Fruit fly (Drosophila melanogaster): ENCODE measurements around the gene Srp14.

- TF ChIP-seq gl (tag; optimal IDR thresholded peaks at IDR 0.05) (no peak), fd96Ca (GFP tag; IDR thresholded peaks at IDR 0.05) (no peak), EcR (GFP tag; optimal IDR thresholded peaks at IDR 0.05) (no peak), CG4496 (GFP tag; IDR thresholded peaks at IDR 0.05) (no peak), CG13204 (GFP tag; optimal IDR thresholded peaks at IDR 0.05) (no peak), CG9948 (tag; optimal IDR thresholded peaks at IDR 0.05) (no peak), rn (GFP tag; IDR thresholded peaks at IDR 0.05) (no peak), CG12605 (GFP tag; IDR thresholded peaks at IDR 0.05) (no peak), Snoo (tag; optimal IDR thresholded peaks at IDR 0.05) (no peak)
Observed at dm6 chr3R:20621805-20622286, 41.9 kb downstream of the Srp14 start, which contains the start of gene H.

Data from whole organism, pupa.